Worm (Caenorhabditis elegans) whole organism, mixed stage, embryonic: ENCODE results near the gene kxd-1.

Source experiments
- M03D4.4 ChIP-seq: sonication (generic microtip); optimal IDR thresholded peaks from 2 replicates; lab custom pipeline; 2017; ENCODE audit warnings: mild to moderate bottlenecking, missing genetic modification characterization, missing compliant biosample characterization
- bed-3 ChIP-seq: fragments of 200-800 bp; sonication (Bioruptor generic); optimal IDR thresholded peaks from 3 replicates; lab custom pipeline; 2018; ENCODE audit warnings: mild to moderate bottlenecking, missing genetic modification characterization, moderate library complexity, missing compliant biosample characterization
- blmp-1 ChIP-seq: fragments of 150-350 bp; optimal IDR thresholded peaks from 2 replicates; lab custom pipeline; 2014; ENCODE audit warnings: missing biosample characterization, missing genetic modification characterization
- ceh-39 ChIP-seq: fragments of 150-350 bp; optimal IDR thresholded peaks from 2 replicates; lab custom pipeline; 2014; ENCODE audit warnings: missing biosample characterization, missing genetic modification characterization
- ceh-43 ChIP-seq: fragments of 200-800 bp; sonication (Bioruptor generic); optimal IDR thresholded peaks from 2 replicates; lab custom pipeline; 2018; ENCODE audit warnings: mild to moderate bottlenecking, missing genetic modification characterization, moderate library complexity, missing compliant biosample characterization
- ceh-83 ChIP-seq: fragments of 200-800 bp; sonication (Bioruptor generic); optimal IDR thresholded peaks from 2 replicates; lab custom pipeline; 2018; ENCODE audit warnings: mild to moderate bottlenecking, missing genetic modification characterization, missing compliant biosample characterization
- ces-1 ChIP-seq: fragments of 150-350 bp; optimal IDR thresholded peaks from 2 replicates; lab custom pipeline; 2014; ENCODE audit warnings: missing biosample characterization, missing genetic modification reagents, missing genetic modification characterization
- cnd-1 ChIP-seq: fragments of 200-800 bp; sonication (Bioruptor generic); optimal IDR thresholded peaks from 2 replicates; lab custom pipeline; 2018; ENCODE audit warnings: mild to moderate bottlenecking, missing genetic modification characterization, missing compliant biosample characterization
- drap-1 ChIP-seq: fragments of 200-800 bp; sonication (Bioruptor generic); optimal IDR thresholded peaks from 3 replicates; lab custom pipeline; 2018; ENCODE audit warnings: mild to moderate bottlenecking, missing genetic modification characterization, missing compliant biosample characterization
- elt-1 ChIP-seq: sonication (generic microtip); optimal IDR thresholded peaks from 2 replicates; lab custom pipeline; 2017; ENCODE audit warnings: missing genetic modification characterization, mild to moderate bottlenecking, missing compliant biosample characterization, antibody characterized with exemption, moderate library complexity, borderline replicate concordance; ENCODE audit not compliant: insufficient read depth
- elt-3 ChIP-seq: fragments of 150-350 bp; optimal IDR thresholded peaks from 2 replicates; lab custom pipeline; 2014; ENCODE audit warnings: missing biosample characterization, missing genetic modification characterization
- flh-1 ChIP-seq: fragments of 200-800 bp; sonication (Bioruptor generic); optimal IDR thresholded peaks from 2 replicates; lab custom pipeline; 2018; ENCODE audit warnings: mild to moderate bottlenecking, missing genetic modification characterization, moderate library complexity, missing compliant biosample characterization
- ham-2 ChIP-seq: fragments of 200-800 bp; sonication (Bioruptor generic); optimal IDR thresholded peaks from 2 replicates; lab custom pipeline; 2018; ENCODE audit warnings: mild to moderate bottlenecking, missing genetic modification characterization, missing compliant biosample characterization
- hlh-1 ChIP-seq: fragments of 150-350 bp; optimal IDR thresholded peaks from 2 replicates; lab custom pipeline; 2014; ENCODE audit warnings: missing biosample characterization, missing genetic modification reagents, missing genetic modification characterization
- lin-13 ChIP-seq: fragments of 150-350 bp; optimal IDR thresholded peaks from 2 replicates; lab custom pipeline; 2014; ENCODE audit warnings: missing biosample characterization, missing genetic modification characterization
- lin-32 ChIP-seq: fragments of 200-800 bp; sonication (Bioruptor generic); optimal IDR thresholded peaks from 2 replicates; lab custom pipeline; 2018; ENCODE audit warnings: mild to moderate bottlenecking, missing genetic modification characterization, missing compliant biosample characterization
- lsy-2 ChIP-seq: fragments of 150-350 bp; optimal IDR thresholded peaks from 2 replicates; lab custom pipeline; 2014; ENCODE audit warnings: missing biosample characterization, missing genetic modification characterization
- mab-5 ChIP-seq: fragments of 150-350 bp; optimal IDR thresholded peaks from 2 replicates; lab custom pipeline; 2014; ENCODE audit warnings: missing biosample characterization, missing genetic modification characterization
- mep-1 ChIP-seq: fragments of 150-350 bp; optimal IDR thresholded peaks from 2 replicates; lab custom pipeline; 2017; ENCODE audit warnings: missing biosample characterization, missing genetic modification reagents, missing genetic modification characterization, inconsistent platforms
- mls-2 ChIP-seq: sonication (generic microtip); optimal IDR thresholded peaks from 2 replicates; lab custom pipeline; 2016; ENCODE audit warnings: mild to moderate bottlenecking, missing genetic modification characterization, moderate library complexity, missing compliant biosample characterization
- nhr-12 ChIP-seq: fragments of 150-350 bp; optimal IDR thresholded peaks from 2 replicates; lab custom pipeline; 2014; ENCODE audit warnings: missing biosample characterization, missing genetic modification characterization
- nhr-2 ChIP-seq: fragments of 150-350 bp; optimal IDR thresholded peaks from 2 replicates; lab custom pipeline; 2014; ENCODE audit warnings: missing biosample characterization, missing genetic modification characterization
- nhr-237 ChIP-seq: fragments of 150-350 bp; optimal IDR thresholded peaks from 2 replicates; lab custom pipeline; 2014; ENCODE audit warnings: missing biosample characterization, missing genetic modification characterization
- nhr-28 ChIP-seq: fragments of 150-350 bp; optimal IDR thresholded peaks from 2 replicates; lab custom pipeline; 2014; ENCODE audit warnings: missing biosample characterization, missing genetic modification characterization
- nhr-76 ChIP-seq: sonication (generic microtip); optimal IDR thresholded peaks from 2 replicates; lab custom pipeline; 2017; ENCODE audit warnings: missing biosample characterization, missing genetic modification characterization
- pha-4 ChIP-seq: fragments of 150-350 bp; optimal IDR thresholded peaks from 2 replicates; lab custom pipeline; 2018; ENCODE audit warnings: missing biosample characterization, missing genetic modification reagents, missing genetic modification characterization
- sem-2 ChIP-seq: fragments of 200-800 bp; sonication (Bioruptor generic); optimal IDR thresholded peaks from 2 replicates; lab custom pipeline; 2018; ENCODE audit warnings: mild to moderate bottlenecking, missing genetic modification characterization, missing compliant biosample characterization
- snpc-4 ChIP-seq: fragments of 150-350 bp; optimal IDR thresholded peaks from 2 replicates; lab custom pipeline; 2014; ENCODE audit warnings: missing biosample characterization, missing genetic modification characterization
- sptf-1 ChIP-seq: sonication (generic microtip); optimal IDR thresholded peaks from 2 replicates; lab custom pipeline; 2017; ENCODE audit warnings: mild to moderate bottlenecking, missing genetic modification characterization, moderate library complexity, missing compliant biosample characterization
- tbx-8 ChIP-seq: fragments of 200-800 bp; sonication (Bioruptor generic); optimal IDR thresholded peaks from 2 replicates; lab custom pipeline; 2018; ENCODE audit warnings: mild to moderate bottlenecking, missing genetic modification characterization, moderate library complexity, missing compliant biosample characterization
- unc-120 ChIP-seq: sonication (generic microtip); optimal IDR thresholded peaks from 2 replicates; lab custom pipeline; 2017; ENCODE audit warnings: missing genetic modification characterization, missing compliant biosample characterization; ENCODE audit not compliant: poor library complexity, severe bottlenecking
- unc-39 ChIP-seq: fragments of 150-350 bp; optimal IDR thresholded peaks from 2 replicates; lab custom pipeline; 2014; ENCODE audit warnings: missing biosample characterization, missing genetic modification characterization
- unc-62 ChIP-seq: fragments of 150-350 bp; optimal IDR thresholded peaks from 2 replicates; lab custom pipeline; 2014; ENCODE audit warnings: missing biosample characterization, missing genetic modification reagents, missing genetic modification characterization
- zip-8 ChIP-seq: fragments of 150-350 bp; optimal IDR thresholded peaks from 2 replicates; lab custom pipeline; 2014; ENCODE audit warnings: missing biosample characterization, missing genetic modification characterization
- ztf-11 ChIP-seq: fragments of 150-350 bp; optimal IDR thresholded peaks from 2 replicates; lab custom pipeline; 2014; ENCODE audit warnings: missing biosample characterization, missing genetic modification characterization

The kxd-1 gene

DNA sequence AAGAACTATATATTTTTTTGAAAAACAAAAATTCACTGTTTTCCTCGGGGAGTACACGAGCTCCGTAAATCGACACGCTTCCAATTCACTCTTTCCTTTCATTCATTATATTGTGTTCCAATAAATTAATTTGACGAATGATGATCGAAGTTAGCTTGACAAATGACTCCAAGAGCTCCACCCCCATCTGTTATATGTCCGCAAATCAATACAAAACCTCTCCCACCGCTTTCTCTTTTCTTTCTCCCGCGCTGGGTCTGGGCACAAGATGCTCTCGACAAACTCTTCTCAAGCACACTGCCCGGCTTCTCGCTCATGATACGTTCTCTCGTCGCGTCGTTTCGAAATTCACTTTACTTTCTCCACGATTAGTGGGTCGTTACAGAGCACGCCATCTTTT lies 2.7 kb downstream of the kxd-1 start, which contains the start of gene C13F10.1:
C13F10.1 (plus strand) TSS at position 138 of the 400 bp plus-strand sequence.
- TF ChIP-seq mls-2 (tag; lab: Kevin White, UChicago) (no peak), unc-62 (GFP tag; lab: Kevin White, UChicago) (peak; percentile 80), nhr-28 (tag; lab: Kevin White, UChicago) (no peak), sptf-1 (tag; lab: Kevin White, UChicago) (no peak), elt-3 (no peak), nhr-76 (tag; lab: Kevin White, UChicago) (no peak), unc-120 (tag; lab: Kevin White, UChicago) (peak; percentile 31), zip-8 (tag; lab: Kevin White, UChicago) (no peak), cnd-1 (tag; lab: Kevin White, UChicago) (no peak), hlh-1 (tag; lab: Kevin White, UChicago) (peak; percentile 32), lin-32 (GFP tag; lab: Kevin White, UChicago) (no peak), nhr-2 (tag; lab: Kevin White, UChicago) (no peak), ces-1 (GFP tag; lab: Kevin White, UChicago) (peak; percentile 62), snpc-4 (no peak), blmp-1 (no peak)

DNA sequence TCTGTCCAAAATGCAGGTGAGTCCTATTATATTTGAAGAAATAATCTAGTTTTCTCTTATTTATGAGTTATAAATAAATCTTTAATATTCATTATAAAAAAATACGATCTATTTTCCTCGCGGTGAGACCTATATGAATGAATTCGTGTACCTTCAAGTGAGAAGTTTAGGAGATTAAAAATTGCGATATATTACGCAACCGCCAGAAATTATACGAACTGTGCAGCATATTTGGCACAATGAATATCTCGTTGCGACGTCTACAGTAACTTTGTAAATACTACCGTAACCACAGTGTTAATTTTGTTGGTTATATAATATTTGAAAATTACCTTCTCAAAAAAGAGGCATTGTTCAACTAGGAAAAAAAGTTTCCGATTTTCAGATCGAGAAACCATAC lies 3.1 kb downstream of the kxd-1 start:
- TF ChIP-seq ztf-11 (no peak), zip-8 (tag; lab: Kevin White, UChicago) (peak; percentile 72), snpc-4 (no peak), ceh-43 (no peak)

DNA sequence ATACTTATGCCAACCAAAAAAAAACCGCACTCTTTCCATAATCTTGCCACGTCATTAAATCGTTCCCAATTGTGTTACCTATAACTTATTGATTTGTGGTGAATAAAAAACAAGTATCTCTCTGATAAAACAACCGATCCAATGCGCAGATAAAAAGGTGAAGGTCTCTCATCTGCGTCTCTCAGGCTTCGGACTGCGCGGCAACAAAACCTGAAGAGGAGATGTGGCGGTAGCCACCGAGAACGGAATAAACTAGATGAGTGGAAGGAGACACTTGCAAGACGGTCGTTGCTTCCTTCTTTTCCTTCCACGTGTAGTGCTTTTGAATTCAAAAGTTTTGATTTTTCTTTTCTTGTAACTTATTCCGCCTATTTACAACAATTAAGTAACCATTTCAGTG lies 3.7 kb downstream of the kxd-1 start, which contains the start of gene fkb-3:
fkb-3 (plus strand) TSS at position 277 of the 400 bp plus-strand sequence.
- no peak for TF ChIP-seq ztf-11
- no peak for TF ChIP-seq ceh-83 (GFP tag; lab: Kevin White, UChicago)
- no peak for TF ChIP-seq elt-3
- no peak for TF ChIP-seq cnd-1 (tag; lab: Kevin White, UChicago)

DNA sequence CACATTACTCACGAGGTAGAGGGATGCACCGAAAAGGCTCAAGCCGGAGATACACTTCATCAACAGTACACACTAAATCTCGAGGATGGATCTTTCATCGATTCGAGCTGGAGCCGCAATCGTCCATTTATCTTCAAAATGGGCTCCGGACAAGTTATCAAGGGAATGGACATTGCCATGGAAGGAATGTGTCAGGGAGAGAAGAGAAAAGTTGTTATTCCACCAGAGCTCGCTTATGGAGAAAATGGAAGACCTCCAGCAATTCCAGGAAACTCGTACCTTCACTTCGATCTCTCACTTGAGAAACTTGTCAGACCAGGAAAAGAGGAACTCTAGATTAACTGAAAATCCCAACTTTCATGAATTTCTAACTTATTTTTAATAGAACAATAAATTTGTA lies 4.6 kb downstream of the kxd-1 start:
- no peak for TF ChIP-seq zip-8 (tag; lab: Kevin White, UChicago)
- no peak for TF ChIP-seq nhr-2 (tag; lab: Kevin White, UChicago)
- TF ChIP-seq ztf-11 = no peak
- TF ChIP-seq ceh-43 = no peak
- TF ChIP-seq sptf-1 (tag; lab: Kevin White, UChicago) = no peak
- no peak for TF ChIP-seq nhr-237 (tag; lab: Kevin White, UChicago)
- TF ChIP-seq mep-1 (tag; lab: Kevin White, UChicago) = no peak
- TF ChIP-seq unc-39 (tag; lab: Kevin White, UChicago) = no peak
- TF ChIP-seq elt-1 (tag; lab: Kevin White, UChicago) = no peak
- TF ChIP-seq drap-1 (GFP tag; lab: Kevin White, UChicago) = no peak
- TF ChIP-seq, all 35 proteins: peak for 0

DNA sequence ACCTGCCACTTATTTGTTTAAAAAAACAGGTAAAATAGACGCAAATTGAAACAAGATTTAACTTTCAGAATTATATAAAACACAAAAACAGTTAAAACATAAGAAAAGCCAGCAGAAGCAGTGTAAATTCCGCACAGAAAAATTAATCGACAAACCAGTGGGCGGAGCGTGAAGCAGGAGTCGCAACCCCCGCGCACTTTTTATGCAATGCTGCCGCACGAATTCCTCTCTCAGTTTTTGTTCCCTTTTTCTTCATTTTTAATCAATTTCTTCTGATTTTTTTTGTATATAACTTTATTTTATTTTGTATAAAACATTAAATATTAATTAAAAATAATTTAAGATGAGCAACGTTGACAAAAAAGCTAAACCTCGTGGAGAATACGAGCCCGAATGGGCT lies 9.6 kb downstream of the kxd-1 start, which contains the start of the genes gei-6 and krr-1:
gei-6 (minus strand) TSS at position 2 of the 400 bp plus-strand sequence.
krr-1 (plus strand) TSS at position 344 of the 400 bp plus-strand sequence.
- TF ChIP-seq unc-62 (GFP tag; lab: Kevin White, UChicago) = peak; percentile 7
- TF ChIP-seq ztf-11 = peak; percentile 89
- TF ChIP-seq M03D4.4 (tag; lab: Kevin White, UChicago) = peak; percentile 91
- TF ChIP-seq nhr-28 (tag; lab: Kevin White, UChicago) = no peak
- peak; percentile 94 for TF ChIP-seq sptf-1 (tag; lab: Kevin White, UChicago)
- TF ChIP-seq ceh-83 (GFP tag; lab: Kevin White, UChicago) = peak; percentile 70
- TF ChIP-seq nhr-237 (tag; lab: Kevin White, UChicago) = peak; percentile 39
- peak; percentile 44 for TF ChIP-seq nhr-76 (tag; lab: Kevin White, UChicago)
- peak; percentile 76 for TF ChIP-seq tbx-8 (GFP tag; lab: Kevin White, UChicago)
- TF ChIP-seq mls-2 (tag; lab: Kevin White, UChicago) = peak; percentile 87
- TF ChIP-seq zip-8 (tag; lab: Kevin White, UChicago) = no peak
- TF ChIP-seq lin-32 (GFP tag; lab: Kevin White, UChicago) = peak; percentile 74
- peak; percentile 31 for TF ChIP-seq mab-5 (tag; lab: Kevin White, UChicago)
- TF ChIP-seq elt-1 (tag; lab: Kevin White, UChicago) = peak; percentile 60
- TF ChIP-seq ceh-43 = peak; percentile 89
- peak; percentile 86 for TF ChIP-seq hlh-1 (tag; lab: Kevin White, UChicago)
- TF ChIP-seq drap-1 (GFP tag; lab: Kevin White, UChicago) = peak; percentile 80
- peak; percentile 70 for TF ChIP-seq unc-120 (tag; lab: Kevin White, UChicago)
- peak; percentile 80 for TF ChIP-seq cnd-1 (tag; lab: Kevin White, UChicago)
- no peak for TF ChIP-seq nhr-2 (tag; lab: Kevin White, UChicago)
- peak; percentile 73 for TF ChIP-seq bed-3 (GFP tag; lab: Kevin White, UChicago)
- TF ChIP-seq pha-4 (tag; lab: Kevin White, UChicago) = peak; percentile 4
- TF ChIP-seq sem-2 (GFP tag; lab: Kevin White, UChicago) = peak; percentile 71
- peak; percentile 79 for TF ChIP-seq ham-2 (GFP tag; lab: Kevin White, UChicago)
- peak; percentile 74 for TF ChIP-seq lin-13
- TF ChIP-seq mep-1 (tag; lab: Kevin White, UChicago) = peak; percentile 82
- TF ChIP-seq unc-39 (tag; lab: Kevin White, UChicago) = no peak
- no peak for TF ChIP-seq ceh-39 (tag; lab: Kevin White, UChicago)
- TF ChIP-seq blmp-1 = peak; percentile 81
- peak; percentile 65 for TF ChIP-seq lsy-2 (tag; lab: Kevin White, UChicago)
- TF ChIP-seq ces-1 (GFP tag; lab: Kevin White, UChicago) = peak; percentile 19
- peak; percentile 46 for TF ChIP-seq nhr-12 (tag; lab: Kevin White, UChicago)
- peak; percentile 55 for TF ChIP-seq flh-1 (GFP tag; lab: Kevin White, UChicago)
- TF ChIP-seq snpc-4 = no peak
- peak; percentile 1 for TF ChIP-seq elt-3
